Worm (Caenorhabditis elegans) whole organism, L4/young adult: ENCODE measurements around the gene F08D12.3.

ENCODE experiments used
- W03F9.2 ChIP-seq: fragments of 150-350 bp; optimal IDR thresholded peaks from 2 replicates; lab custom pipeline; 2014; ENCODE audit warnings: missing biosample characterization, missing genetic modification characterization
- dao-5 ChIP-seq: sonication (generic microtip); optimal IDR thresholded peaks from 2 replicates; lab custom pipeline; 2016; ENCODE audit warnings: missing genotype, missing genetic modification characterization, moderate library complexity, missing compliant biosample characterization
- him-1 ChIP-seq: sonication (generic microtip); optimal IDR thresholded peaks from 2 replicates; lab custom pipeline; 2016; ENCODE audit warnings: missing genotype, missing genetic modification reagents, missing genetic modification characterization, missing compliant biosample characterization

ce11 chrII:2816676-2817075, 37.3 kb downstream of the F08D12.3 start, which contains the start of gene set-13:
- TF ChIP-seq him-1 (tag; lab: Kevin White, UChicago) (no peak), dao-5 (tag; lab: Kevin White, UChicago) (no peak), W03F9.2 (tag; lab: Kevin White, UChicago) (no peak)
